Worm (Caenorhabditis elegans) whole organism, L3 larva: Measurements from ENCODE around the gene F13E9.19.

Source experiments
- ZK546.5 ChIP-seq: sonication (generic microtip); optimal IDR thresholded peaks from 2 replicates; lab custom pipeline; 2017; ENCODE audit warnings: missing biosample characterization, missing genetic modification characterization
- aly-2 ChIP-seq: fragments of 150-350 bp; optimal IDR thresholded peaks from 2 replicates; lab custom pipeline; 2014; ENCODE audit warnings: missing biosample characterization, missing genetic modification characterization
- ama-1 ChIP-seq: fragments of 150-350 bp; optimal IDR thresholded peaks from 2 replicates; lab custom pipeline; 2018
- ceh-16 ChIP-seq: sonication (generic microtip); optimal IDR thresholded peaks from 2 replicates; lab custom pipeline; 2017; ENCODE audit warnings: missing biosample characterization, missing genetic modification characterization
- ceh-9 ChIP-seq: sonication (generic microtip); optimal IDR thresholded peaks from 2 replicates; lab custom pipeline; 2018; ENCODE audit warnings: missing biosample characterization, missing genetic modification characterization
- daf-12 ChIP-seq: fragments of 150-350 bp; optimal IDR thresholded peaks from 2 replicates; lab custom pipeline; 2014; ENCODE audit warnings: missing biosample characterization, missing genetic modification reagents, missing genetic modification characterization
- elt-2 ChIP-seq: sonication (generic microtip); optimal IDR thresholded peaks from 2 replicates; lab custom pipeline; 2016; ENCODE audit warnings: missing genetic modification reagents, mild to moderate bottlenecking, missing genetic modification characterization, missing compliant biosample characterization
- elt-3 ChIP-seq, 3 experiments: fragments of 150-350 bp in 1 of 3; sonication (generic microtip) in 2 of 3; optimal IDR thresholded peaks; 2 replicates in 2 of 3; 4 replicates in 1 of 3; lab custom pipeline; 2014 to 2017; ENCODE audit warnings: missing biosample characterization in 3 of 3, missing genetic modification characterization in 3 of 3
- eor-1 ChIP-seq, 2 experiments: fragments of 150-350 bp; optimal IDR thresholded peaks; 2 replicates each; lab custom pipeline; 2014 to 2018; ENCODE audit warnings: missing biosample characterization in 2 of 2, missing genetic modification characterization in 2 of 2
- fkh-10 ChIP-seq: sonication (generic microtip); optimal IDR thresholded peaks from 2 replicates; lab custom pipeline; 2017; ENCODE audit warnings: missing biosample characterization, missing genetic modification reagents, missing genetic modification characterization
- fos-1 ChIP-seq: fragments of 150-350 bp; optimal IDR thresholded peaks from 2 replicates; lab custom pipeline; 2014; ENCODE audit warnings: missing biosample characterization, missing genetic modification characterization
- hmg-11 ChIP-seq: sonication (generic microtip); optimal IDR thresholded peaks from 2 replicates; lab custom pipeline; 2016; ENCODE audit warnings: missing genetic modification characterization, missing compliant biosample characterization
- jun-1 ChIP-seq: fragments of 150-350 bp; optimal IDR thresholded peaks from 2 replicates; lab custom pipeline; 2014; ENCODE audit warnings: missing biosample characterization, missing genetic modification reagents, missing genetic modification characterization
- lin-15B ChIP-seq: fragments of 150-350 bp; optimal IDR thresholded peaks from 2 replicates; lab custom pipeline; 2014; ENCODE audit warnings: missing biosample characterization, missing genetic modification characterization
- lsy-12 ChIP-seq: sonication (generic microtip); optimal IDR thresholded peaks from 2 replicates; lab custom pipeline; 2016; ENCODE audit warnings: mild to moderate bottlenecking, missing genetic modification characterization, missing compliant biosample characterization
- mdl-1 ChIP-seq: fragments of 150-350 bp; optimal IDR thresholded peaks from 2 replicates; lab custom pipeline; 2014; ENCODE audit warnings: missing biosample characterization, missing genetic modification characterization
- mml-1 ChIP-seq: fragments of 150-350 bp; sonication (generic microtip); optimal IDR thresholded peaks from 3 replicates; lab custom pipeline; 2014; ENCODE audit warnings: missing biosample characterization, missing genetic modification characterization
- nfya-1 ChIP-seq: sonication (generic microtip); optimal IDR thresholded peaks from 2 replicates; lab custom pipeline; 2017; ENCODE audit warnings: missing genetic modification characterization, mild to moderate bottlenecking, missing compliant biosample characterization, antibody characterized with exemption, moderate library complexity; ENCODE audit not compliant: insufficient read depth
- nhr-11 ChIP-seq: fragments of 150-350 bp; optimal IDR thresholded peaks from 2 replicates; lab custom pipeline; 2014; ENCODE audit warnings: missing biosample characterization, missing genetic modification characterization
- nhr-23 ChIP-seq: fragments of 150-350 bp; optimal IDR thresholded peaks from 2 replicates; lab custom pipeline; 2014; ENCODE audit warnings: missing biosample characterization, missing genetic modification reagents, missing genetic modification characterization
- nhr-237 ChIP-seq: fragments of 150-350 bp; optimal IDR thresholded peaks from 2 replicates; lab custom pipeline; 2014; ENCODE audit warnings: missing biosample characterization, missing genetic modification characterization
- nhr-25 ChIP-seq: sonication (generic microtip); optimal IDR thresholded peaks from 2 replicates; lab custom pipeline; 2017; ENCODE audit warnings: missing biosample characterization, missing genetic modification characterization
- nhr-76 ChIP-seq: fragments of 150-350 bp; sonication (generic microtip); optimal IDR thresholded peaks from 5 replicates; lab custom pipeline; 2014; ENCODE audit warnings: missing biosample characterization, missing genetic modification characterization
- nhr-77 ChIP-seq: fragments of 150-350 bp; optimal IDR thresholded peaks from 2 replicates; lab custom pipeline; 2014; ENCODE audit warnings: missing biosample characterization, missing genetic modification characterization
- pha-4 ChIP-seq: fragments of 150-350 bp; optimal IDR thresholded peaks from 2 replicates; lab custom pipeline; 2014; ENCODE audit warnings: missing biosample characterization, missing genetic modification reagents, missing genetic modification characterization
- pqm-1 ChIP-seq: fragments of 150-350 bp; optimal IDR thresholded peaks from 2 replicates; lab custom pipeline; 2017; ENCODE audit warnings: missing biosample characterization, missing genetic modification characterization, inconsistent platforms
- sea-2 ChIP-seq: fragments of 150-350 bp; sonication (generic microtip); optimal IDR thresholded peaks from 4 replicates; lab custom pipeline; 2014; ENCODE audit warnings: missing biosample characterization, missing genetic modification reagents, missing genetic modification characterization
- snpc-4 ChIP-seq: fragments of 150-350 bp; optimal IDR thresholded peaks from 2 replicates; lab custom pipeline; 2014; ENCODE audit warnings: missing biosample characterization, missing genetic modification characterization
- unc-39 ChIP-seq: sonication (generic microtip); optimal IDR thresholded peaks from 4 replicates; lab custom pipeline; 2017; ENCODE audit warnings: missing biosample characterization, missing genetic modification characterization
- unc-62 ChIP-seq: fragments of 150-350 bp; sonication (generic microtip); optimal IDR thresholded peaks from 4 replicates; lab custom pipeline; 2014; ENCODE audit warnings: missing biosample characterization, missing genetic modification reagents, missing genetic modification characterization
- zag-1 ChIP-seq: fragments of 150-350 bp; optimal IDR thresholded peaks from 2 replicates; lab custom pipeline; 2014; ENCODE audit warnings: missing biosample characterization, missing genetic modification characterization
- ztf-11 ChIP-seq: fragments of 150-350 bp; optimal IDR thresholded peaks from 2 replicates; lab custom pipeline; 2014; ENCODE audit warnings: missing biosample characterization, missing genetic modification characterization
- ztf-4 ChIP-seq: fragments of 150-350 bp; optimal IDR thresholded peaks from 2 replicates; lab custom pipeline; 2014; ENCODE audit warnings: missing biosample characterization, missing genetic modification characterization

The F13E9.19 gene

DNA sequence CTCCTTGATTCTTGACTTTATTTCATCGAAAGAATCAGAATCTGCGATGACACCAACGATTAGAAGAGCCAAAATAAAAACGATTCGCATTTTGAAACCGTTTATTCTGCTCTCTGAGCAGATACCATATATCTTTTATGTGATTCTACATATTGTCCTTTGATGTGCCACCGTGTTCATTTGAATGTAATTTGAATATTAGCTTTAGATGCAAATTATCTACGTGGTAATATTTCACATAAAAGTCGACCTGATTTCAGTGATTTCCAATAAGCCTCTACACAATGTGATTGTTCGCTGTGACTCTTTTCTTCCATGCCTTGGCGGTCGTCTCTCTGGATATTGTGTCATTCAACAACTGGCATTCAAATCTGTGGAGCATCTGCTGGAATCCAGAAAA lies at the start of gene F13E9.19, which contains the start of gene F13E9.9:
F13E9.19 (plus strand) TSS at position 316 of the 400 bp plus-strand sequence.
F13E9.9 (minus strand) TSS at position 101 of the 400 bp plus-strand sequence.
- no peak for TF ChIP-seq hmg-11 (tag; lab: Kevin White, UChicago)
- TF ChIP-seq fos-1 (tag; lab: Kevin White, UChicago): no peak
- no peak for TF ChIP-seq ztf-4
- TF ChIP-seq nhr-23 (tag; lab: Kevin White, UChicago): no peak
- TF ChIP-seq elt-3 (tag; optimal IDR thresholded peaks at IDR 0.05; lab: Kevin White, UChicago): no peak
- no peak for TF ChIP-seq lsy-12 (tag; lab: Kevin White, UChicago)
- no peak for TF ChIP-seq nhr-77
- no peak for TF ChIP-seq nfya-1
- no peak for TF ChIP-seq pha-4 (tag; lab: Kevin White, UChicago)
- TF ChIP-seq nhr-11 (tag; lab: Kevin White, UChicago): no peak
- TF ChIP-seq ztf-11 (tag; lab: Kevin White, UChicago): no peak
- no peak for TF ChIP-seq elt-2 (tag; lab: Kevin White, UChicago)
- TF ChIP-seq unc-62 (GFP tag; lab: Kevin White, UChicago): no peak
- TF ChIP-seq lin-15B: no peak
- TF ChIP-seq unc-39 (tag; lab: Kevin White, UChicago): no peak
- TF ChIP-seq mdl-1: no peak
- no peak for TF ChIP-seq ZK546.5
- no peak for TF ChIP-seq eor-1 (tag; optimal IDR thresholded peaks at IDR 0.05; lab: Kevin White, UChicago)
- TF ChIP-seq nhr-76 (tag; lab: Kevin White, UChicago): no peak
- no peak for TF ChIP-seq mml-1 (tag; lab: Kevin White, UChicago)

DNA sequence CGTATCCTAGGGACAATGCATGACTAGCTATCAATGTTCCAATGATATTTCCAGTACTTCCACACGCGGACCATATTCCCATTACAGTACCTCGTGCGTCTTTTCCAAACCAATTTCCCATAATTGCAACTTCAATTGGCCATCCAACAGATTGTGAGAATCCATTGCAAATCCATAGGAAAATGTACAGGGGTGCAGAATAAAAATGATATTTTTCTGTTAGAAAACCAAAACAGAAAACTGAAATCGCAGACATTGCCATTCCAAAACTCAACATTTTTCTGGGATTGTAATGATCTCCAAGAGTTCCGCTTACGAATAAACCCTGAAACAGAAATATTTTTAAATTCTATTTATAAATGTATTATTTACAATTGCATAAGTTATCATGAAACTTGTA lies 48.1 kb upstream of the F13E9.19 start:
- no peak for TF ChIP-seq ceh-9 (tag; lab: Kevin White, UChicago)
- TF ChIP-seq aly-2: no peak
- TF ChIP-seq ama-1 (lab: Kevin White, UChicago): no peak
- no peak for TF ChIP-seq fkh-10 (GFP tag; lab: Kevin White, UChicago)
- TF ChIP-seq ceh-16: no peak
- TF ChIP-seq lin-15B: no peak
- no peak for TF ChIP-seq unc-39 (tag; lab: Kevin White, UChicago)
- TF ChIP-seq nhr-237 (tag; lab: Kevin White, UChicago): no peak
- no peak for TF ChIP-seq zag-1 (tag; lab: Kevin White, UChicago)

DNA sequence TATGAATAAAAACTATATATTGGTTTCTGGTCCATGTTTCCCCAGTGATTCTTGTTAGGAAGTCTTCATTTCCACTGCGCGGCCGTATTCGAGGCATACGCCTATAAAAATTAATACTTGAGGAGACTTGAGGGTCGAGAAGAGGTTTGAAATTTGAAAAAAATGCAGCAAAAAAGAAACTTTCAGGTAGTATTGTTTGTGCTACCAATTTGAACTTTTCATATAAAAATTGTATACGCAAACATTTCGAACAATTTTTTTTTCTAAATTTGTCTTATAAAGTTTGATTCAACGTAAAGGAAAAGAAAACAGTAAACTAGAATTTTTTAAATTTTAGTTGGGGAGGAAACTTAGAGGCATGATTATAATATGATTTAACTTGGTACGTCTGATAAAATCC lies 47.4 kb upstream of the F13E9.19 start, which contains the start of gene T11G6.4:
T11G6.4 (minus strand) TSS at position 101 of the 400 bp plus-strand sequence.
- TF ChIP-seq pqm-1: no peak
- no peak for TF ChIP-seq nhr-11 (tag; lab: Kevin White, UChicago)
- no peak for TF ChIP-seq fkh-10 (GFP tag; lab: Kevin White, UChicago)
- no peak for TF ChIP-seq ztf-11 (tag; lab: Kevin White, UChicago)
- no peak for TF ChIP-seq eor-1 (tag; optimal IDR thresholded peaks at IDR 0.05; lab: Kevin White, UChicago)
- no peak for TF ChIP-seq nhr-76 (tag; lab: Kevin White, UChicago)
- no peak for TF ChIP-seq unc-39 (tag; lab: Kevin White, UChicago)
- TF ChIP-seq snpc-4 (tag; lab: Kevin White, UChicago): no peak
- TF ChIP-seq jun-1 (tag; lab: Kevin White, UChicago): no peak
- TF ChIP-seq daf-12 (tag; lab: Kevin White, UChicago): no peak
- TF ChIP-seq aly-2: no peak
- TF ChIP-seq elt-3 (tag; optimal IDR thresholded peaks at IDR 0.05; lab: Kevin White, UChicago): no peak
- no peak for TF ChIP-seq sea-2 (GFP tag; lab: Kevin White, UChicago)
- TF ChIP-seq ama-1 (lab: Kevin White, UChicago): no peak
- TF ChIP-seq nhr-25 (tag; lab: Kevin White, UChicago): no peak
- no peak for TF ChIP-seq nfya-1
- TF ChIP-seq nhr-237 (tag; lab: Kevin White, UChicago): no peak
- TF ChIP-seq, all 47 proteins: peak for 0

DNA sequence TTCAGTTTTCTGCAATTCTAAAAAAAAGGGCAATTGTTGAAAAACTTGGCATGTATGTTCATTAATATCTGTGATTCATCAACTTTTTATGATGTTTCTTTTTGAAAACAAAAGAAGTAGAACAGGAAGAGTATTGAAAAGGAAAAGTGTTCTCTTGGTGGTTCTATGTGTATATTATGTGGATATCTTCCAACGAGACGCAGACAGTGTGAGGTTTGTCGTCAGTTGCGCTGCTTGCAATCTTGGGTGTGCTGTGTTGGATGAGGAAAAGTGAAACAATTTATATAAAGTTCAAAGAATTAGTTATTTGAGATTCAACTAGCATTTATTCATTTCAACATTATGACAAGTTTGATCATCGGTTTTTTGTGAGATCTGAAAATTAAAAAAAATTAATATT lies 46.8 kb upstream of the F13E9.19 start:
- TF ChIP-seq nhr-25 (tag; lab: Kevin White, UChicago) (peak; percentile 31), nhr-23 (tag; lab: Kevin White, UChicago) (peak; percentile 14), ceh-9 (tag; lab: Kevin White, UChicago) (no peak), hmg-11 (tag; lab: Kevin White, UChicago) (peak; percentile 7), nfya-1 (peak; percentile 37), pha-4 (tag; lab: Kevin White, UChicago) (peak; percentile 53)

DNA sequence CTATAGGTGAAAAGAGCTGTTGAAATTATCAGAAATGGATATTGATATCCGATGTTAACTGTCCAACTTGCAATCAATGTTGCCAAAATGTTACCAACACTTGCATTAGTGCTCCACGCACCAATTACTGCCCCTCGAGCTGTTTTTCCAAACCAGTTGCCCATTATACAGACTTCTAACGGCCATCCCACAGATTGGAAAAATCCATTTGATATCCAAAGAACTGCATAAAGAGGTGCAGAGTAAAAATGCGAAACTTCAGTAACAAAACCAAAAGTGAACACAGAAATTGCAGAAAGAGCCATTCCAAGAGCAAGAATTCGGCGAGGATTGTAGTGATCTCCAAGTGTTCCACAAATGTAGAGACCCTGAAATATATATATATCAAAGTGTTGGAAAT lies 45.2 kb upstream of the F13E9.19 start:
- TF ChIP-seq nhr-11 (tag; lab: Kevin White, UChicago) (no peak), fos-1 (tag; lab: Kevin White, UChicago) (no peak)
- TF ChIP-seq, all 47 proteins: peak for 0
